Worm (Caenorhabditis elegans): ENCODE data around the gene uaf-2.

The uaf-2 gene

DNA sequence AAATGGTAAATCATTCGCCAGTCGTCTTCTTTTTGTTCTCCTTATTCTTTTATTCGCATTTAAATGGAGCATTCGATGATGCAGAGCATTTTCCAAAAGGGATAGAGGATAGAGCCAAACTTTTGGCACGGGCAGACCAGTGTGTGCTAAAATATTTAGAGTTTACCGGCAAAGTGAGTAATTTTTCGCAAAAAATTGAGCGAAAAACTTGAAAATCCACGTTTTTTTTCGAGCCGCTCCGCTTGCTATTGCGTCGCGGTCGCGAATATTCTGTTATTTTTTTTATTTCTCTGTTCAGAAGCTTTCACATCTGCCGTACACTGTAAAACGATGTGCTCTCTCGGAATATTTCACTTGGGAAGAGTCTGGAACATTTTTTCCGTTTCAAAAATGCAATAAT, 29.7 kb downstream of the uaf-2 start, which contains the start of gene Y116A8C.43:
Gene Y116A8C.43, plus strand, starts transcription at position 3 of the 400 bp plus-strand sequence.
- TF ChIP-seq nhr-90 (tag; optimal IDR thresholded peaks at IDR 0.05; ENCODE audit: poor library complexity) = peak; percentile 9
- TF ChIP-seq ztf-4 (tag; optimal IDR thresholded peaks at IDR 0.05) = peak; percentile 0
- no peak for TF ChIP-seq efl-1 (optimal IDR thresholded peaks at IDR 0.05)
- peak in 1 of 2 experiments; percentile 31 for TF ChIP-seq efl-1 (GFP tag; optimal IDR thresholded peaks at IDR 0.05 in 1 of 2)
- no peak for TF ChIP-seq snu-23 (GFP tag; optimal IDR thresholded peaks at IDR 0.05)
- no peak for TF ChIP-seq grh-1 (GFP tag; IDR thresholded peaks at IDR 0.05)

- TF ChIP-seq ces-1 (GFP tag; optimal IDR thresholded peaks at IDR 0.05) (peak; percentile 14), C04F5.9 (tag; optimal IDR thresholded peaks at IDR 0.05) (peak; percentile 51), pag-3 (tag; optimal IDR thresholded peaks at IDR 0.05; ENCODE audit: borderline replicate concordance, insufficient read depth) (no peak), unc-86 (tag; optimal IDR thresholded peaks at IDR 0.05) (peak; percentile 77), irx-1 (tag; optimal IDR thresholded peaks at IDR 0.05) (peak; percentile 68), lin-35 (GFP tag; optimal IDR thresholded peaks at IDR 0.05) (peak; percentile 73 to 85), mep-1 (tag; optimal IDR thresholded peaks at IDR 0.05) (peak; percentile 80), snpc-4 (tag; optimal IDR thresholded peaks at IDR 0.05) (peak; percentile 2), sox-4 (tag; optimal IDR thresholded peaks at IDR 0.05) (peak; percentile 58), ceh-8 (GFP tag; optimal IDR thresholded peaks at IDR 0.05) (peak; percentile 52), swsn-7 (tag; optimal IDR thresholded peaks at IDR 0.05) (peak; percentile 78), fos-1 (tag; optimal IDR thresholded peaks at IDR 0.05) (peak; percentile 61), lin-13 (GFP tag; optimal IDR thresholded peaks at IDR 0.05) (peak; percentile 55), skn-1 (tag; optimal IDR thresholded peaks at IDR 0.05) (peak; percentile 42), efl-3 (GFP tag; optimal IDR thresholded peaks at IDR 0.05) (no peak), nhr-47 (tag; optimal IDR thresholded peaks at IDR 0.05) (peak; percentile 90), elt-3 (tag; optimal IDR thresholded peaks at IDR 0.05) (peak in 1 of 6 experiments; percentile 5), isw-1 (GFP tag; IDR thresholded peaks at IDR 0.05) (peak; percentile 90), ceh-63 (GFP tag; optimal IDR thresholded peaks at IDR 0.05) (peak; percentile 81), unc-62 (GFP tag; optimal IDR thresholded peaks at IDR 0.05) (no peak), ceh-88 (GFP tag; IDR thresholded peaks at IDR 0.05) (peak; percentile 87), sup-37 (GFP tag; optimal IDR thresholded peaks at IDR 0.05) (peak; percentile 40), egl-13 (tag; optimal IDR thresholded peaks at IDR 0.05) (peak; percentile 66), fkh-10 (GFP tag; optimal IDR thresholded peaks at IDR 0.05) (peak; percentile 57), nhr-84 (tag; optimal IDR thresholded peaks at IDR 0.05) (no peak), tbx-2 (tag; optimal IDR thresholded peaks at IDR 0.05) (peak; percentile 84), elt-2 (tag; optimal IDR thresholded peaks at IDR 0.05) (peak; percentile 58), nhr-11 (tag; optimal IDR thresholded peaks at IDR 0.05) (no peak), dsc-1 (tag; optimal IDR thresholded peaks at IDR 0.05) (peak; percentile 62), dpl-1 (GFP tag; optimal IDR thresholded peaks at IDR 0.05) (peak; percentile 63 to 69 (median 64)), snu-23 (GFP tag; optimal IDR thresholded peaks at IDR 0.05) (peak; percentile 87), blmp-1 (tag; optimal IDR thresholded peaks at IDR 0.05) (peak; percentile 21), nhr-19 (GFP tag; conservative IDR thresholded peaks at IDR 0.05) (peak; percentile 82), egl-27 (tag; optimal IDR thresholded peaks at IDR 0.05) (no peak), ztf-11 (tag; optimal IDR thresholded peaks at IDR 0.05) (peak in 1 of 2 experiments; percentile 79), lsy-2 (tag; optimal IDR thresholded peaks at IDR 0.05) (peak; percentile 78 to 80), nhr-237 (tag; optimal IDR thresholded peaks at IDR 0.05) (no peak), unc-30 (tag; optimal IDR thresholded peaks at IDR 0.05) (no peak), C16A3.4 (tag; optimal IDR thresholded peaks at IDR 0.05) (peak; percentile 84), xbp-1 (tag; optimal IDR thresholded peaks at IDR 0.05) (peak; percentile 87), unc-130 (tag; optimal IDR thresholded peaks at IDR 0.05) (peak; percentile 31), nhr-90 (tag; optimal IDR thresholded peaks at IDR 0.05; ENCODE audit: poor library complexity) (peak; percentile 90), pax-3 (tag; optimal IDR thresholded peaks at IDR 0.05) (peak; percentile 96), tlp-1 (tag; optimal IDR thresholded peaks at IDR 0.05) (no peak), fkh-4 (tag; optimal IDR thresholded peaks at IDR 0.05; ENCODE audit: borderline replicate concordance) (peak; percentile 68)
Observed at ce11 chrIV:17087384-17088099, 31.0 kb downstream of the uaf-2 start, which contains the start of the genes snx-13 and snr-1. snx-13 (minus strand) TSS chrIV:17087438. snr-1 (plus strand) TSS chrIV:17088049.

Measured in whole organism, L1 larva.